Fruit fly (Drosophila melanogaster) S2 (cell line): ENCODE data around the gene CG18788.

Source experiments
- CG8478 ChIP-seq: fragments of >200 bp; optimal IDR thresholded peaks from 2 replicates; lab custom pipeline; 2018
- CTCF ChIP-seq, 2 experiments: fragments of >200 bp; optimal IDR thresholded peaks; 2 replicates each; lab custom pipeline; 2018

DNA sequence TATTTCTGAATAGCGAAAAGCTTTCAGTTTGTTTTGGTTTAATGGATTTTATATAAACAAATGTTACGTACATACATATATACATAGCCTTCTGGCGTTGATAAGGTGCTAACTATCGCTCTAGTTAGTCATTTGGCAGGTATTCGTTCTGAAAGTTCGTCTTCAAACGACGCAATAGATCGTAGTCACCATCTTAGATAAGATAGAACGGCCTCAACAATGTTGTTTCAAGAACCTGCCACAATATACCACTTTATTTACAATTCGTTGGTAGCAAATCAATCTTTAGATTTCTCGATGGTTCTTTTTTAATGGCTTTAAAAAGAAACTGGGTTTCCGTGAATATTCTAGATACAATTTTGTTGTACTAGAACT, 12.9 kb downstream of the CG18788 start:
- no peak for TF ChIP-seq CG8478 (lab: Kevin White, UChicago)
- TF ChIP-seq CTCF (optimal IDR thresholded peaks at IDR 0.05; lab: Kevin White, UChicago): no peak
